Fruit fly (Drosophila melanogaster): ENCODE data around the gene CG9147.

CG9147 gene

dm6 chr2L:6050575-6050974 lies 15.2 kb upstream of the CG9147 start, which contains the start of gene CG9135 (continued):
- TF ChIP-seq CG31365 (tag; optimal IDR thresholded peaks at IDR 0.05) (no peak), C15 (GFP tag; IDR thresholded peaks at IDR 0.05) (no peak), CG17186 (GFP tag; optimal IDR thresholded peaks at IDR 0.05) (no peak), nerfin-2 (GFP tag; IDR thresholded peaks at IDR 0.05; ENCODE audit: partially characterized antibody) (peak; percentile 99), CG11398 (GFP tag; optimal IDR thresholded peaks at IDR 0.05) (no peak), CG14710 (tag; optimal IDR thresholded peaks at IDR 0.05) (peak; percentile 88), Kr (GFP tag; optimal IDR thresholded peaks at IDR 0.05) (no peak), chif (GFP tag; optimal IDR thresholded peaks at IDR 0.05) (no peak), Sry-δ (GFP tag; optimal IDR thresholded peaks at IDR 0.05) (peak; percentile 84), lov (optimal IDR thresholded peaks at IDR 0.05) (no peak), lov (GFP tag; IDR thresholded peaks at IDR 0.05) (no peak), Dek (tag; optimal IDR thresholded peaks at IDR 0.05) (peak; percentile 35), schlank (tag; optimal IDR thresholded peaks at IDR 0.05) (no peak), Ets97D (GFP tag; optimal IDR thresholded peaks at IDR 0.05) (peak; percentile 10), CG12299 (tag; optimal IDR thresholded peaks at IDR 0.05) (no peak), Hr78 (GFP tag; optimal IDR thresholded peaks at IDR 0.05) (no peak), CG6254 (GFP tag; optimal IDR thresholded peaks at IDR 0.05) (peak; percentile 19), CG9876 (GFP tag; optimal IDR thresholded peaks at IDR 0.05) (no peak), CG14860 (GFP tag; IDR thresholded peaks at IDR 0.05; ENCODE audit: partially characterized antibody) (peak; percentile 99), CG8290 (GFP tag; optimal IDR thresholded peaks at IDR 0.05) (no peak), CG8290 (tag; optimal IDR thresholded peaks at IDR 0.05) (peak in 1 of 2 experiments; percentile 55), bowl (GFP tag; IDR thresholded peaks at IDR 0.05) (no peak), CG17568 (GFP tag; optimal IDR thresholded peaks at IDR 0.05) (no peak), sna (GFP tag; IDR thresholded peaks at IDR 0.05; ENCODE audit: partially characterized antibody) (peak; percentile 98), Scr (GFP tag; IDR thresholded peaks at IDR 0.05; ENCODE audit: partially characterized antibody) (peak; percentile 98), CG2678 (tag; optimal IDR thresholded peaks at IDR 0.05) (no peak), CG7745 (tag; optimal IDR thresholded peaks at IDR 0.05) (no peak), fd64A (GFP tag; optimal IDR thresholded peaks at IDR 0.05) (no peak), tin (GFP tag; optimal IDR thresholded peaks at IDR 0.05) (no peak), PHDP (tag; optimal IDR thresholded peaks at IDR 0.05) (no peak), pho (GFP tag; optimal IDR thresholded peaks at IDR 0.05) (no peak), HmgZ (tag; optimal IDR thresholded peaks at IDR 0.05) (peak; percentile 23), ewg (GFP tag; optimal IDR thresholded peaks at IDR 0.05) (no peak), row (GFP tag; IDR thresholded peaks at IDR 0.05) (peak; percentile 59), salm (tag; optimal IDR thresholded peaks at IDR 0.05) (no peak)

DNA sequence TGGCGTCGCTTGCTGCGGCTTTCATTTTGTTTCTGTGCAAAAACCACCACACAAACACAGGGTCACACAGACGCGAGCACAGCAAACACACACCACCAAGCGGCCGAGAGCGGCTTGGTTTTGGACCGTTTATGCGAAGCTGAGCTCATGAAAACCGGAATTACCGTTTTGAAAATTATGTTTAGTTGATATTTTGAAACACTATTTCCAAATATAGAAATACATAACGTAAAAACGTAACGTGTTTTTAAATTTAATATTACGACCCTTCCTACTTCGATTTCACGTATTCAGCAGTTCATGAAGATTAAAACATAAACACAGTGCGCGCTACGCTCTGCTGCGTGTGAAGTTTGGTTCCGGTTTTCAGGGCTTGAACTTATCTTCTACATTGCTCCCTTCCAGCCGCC lies 14.6 kb upstream of the CG9147 start:
- TF ChIP-seq chinmo (GFP tag; IDR thresholded peaks at IDR 0.05; ENCODE audit: partially characterized antibody) (no peak), gfzf (GFP tag; optimal IDR thresholded peaks at IDR 0.05) (no peak), C15 (GFP tag; IDR thresholded peaks at IDR 0.05) (peak; percentile 82; the same call in 1 of the 3 replicates), CG7963 (GFP tag; IDR thresholded peaks at IDR 0.05; ENCODE audit: partially characterized antibody) (no peak), CG17829 (tag; optimal IDR thresholded peaks at IDR 0.05) (peak; percentile 97), caup (GFP tag; optimal IDR thresholded peaks at IDR 0.05; ENCODE audit: severe bottlenecking) (peak; percentile 97), CG11247 (GFP tag; IDR thresholded peaks at IDR 0.05) (peak; percentile 94), lilli (GFP tag; optimal IDR thresholded peaks at IDR 0.05) (peak; percentile 97), Ravus (GFP tag; IDR thresholded peaks at IDR 0.05) (peak; percentile 75), bbx (GFP tag; IDR thresholded peaks at IDR 0.05; ENCODE audit: partially characterized antibody) (no peak), CG15011 (GFP tag; optimal IDR thresholded peaks at IDR 0.05) (peak; percentile 89), fu2 (GFP tag; optimal IDR thresholded peaks at IDR 0.05) (peak; percentile 79), cato (GFP tag; optimal IDR thresholded peaks at IDR 0.05; ENCODE audit: borderline replicate concordance) (peak; percentile 82), Dll (GFP tag; IDR thresholded peaks at IDR 0.05; ENCODE audit: partially characterized antibody) (no peak), yki (optimal IDR thresholded peaks at IDR 0.05) (no peak), CG17328 (GFP tag; IDR thresholded peaks at IDR 0.05) (peak; percentile 96), Lim3 (GFP tag; IDR thresholded peaks at IDR 0.05) (0 out of 2 replicates have a peak, but pooled peaks have one; percentile 60), Nf-YA (GFP tag; IDR thresholded peaks at IDR 0.05) (peak; percentile 90)

All from whole organism, embryonic.